Worm (Caenorhabditis elegans) whole organism, late embryonic: Measurements from ENCODE around the gene capg-2.

Source experiments
- C38D4.7 ChIP-seq: fragments of 200-800 bp; sonication (Bioruptor generic); optimal IDR thresholded peaks from 2 replicates; lab custom pipeline; 2018; ENCODE audit warnings: mild to moderate bottlenecking, missing genetic modification characterization, moderate library complexity, missing compliant biosample characterization
- F13H6.1 ChIP-seq: sonication (generic microtip); optimal IDR thresholded peaks from 2 replicates; lab custom pipeline; 2016; ENCODE audit warnings: missing genetic modification characterization, missing compliant biosample characterization
- K02D7.2 ChIP-seq: sonication (generic microtip); optimal IDR thresholded peaks from 2 replicates; lab custom pipeline; 2017; ENCODE audit warnings: mild to moderate bottlenecking, missing genetic modification characterization, missing compliant biosample characterization
- T23F11.4 ChIP-seq: fragments of 200-800 bp; sonication (Bioruptor generic); optimal IDR thresholded peaks from 2 replicates; lab custom pipeline; 2018; ENCODE audit warnings: mild to moderate bottlenecking, missing genetic modification characterization, missing compliant biosample characterization
- ceh-18 ChIP-seq: sonication (generic microtip); optimal IDR thresholded peaks from 2 replicates; lab custom pipeline; 2016; ENCODE audit warnings: missing genetic modification characterization, missing compliant biosample characterization
- ceh-19 ChIP-seq: fragments of 200-800 bp; sonication (Bioruptor generic); optimal IDR thresholded peaks from 2 replicates; lab custom pipeline; 2018; ENCODE audit warnings: mild to moderate bottlenecking, missing genetic modification characterization, missing compliant biosample characterization
- ceh-2 ChIP-seq: sonication (generic microtip); optimal IDR thresholded peaks from 2 replicates; lab custom pipeline; 2016; ENCODE audit warnings: missing genotype, missing genetic modification characterization, missing compliant biosample characterization
- ceh-31 ChIP-seq: sonication (generic microtip); optimal IDR thresholded peaks from 2 replicates; lab custom pipeline; 2016; ENCODE audit warnings: missing genetic modification characterization, missing compliant biosample characterization
- ceh-48 ChIP-seq: sonication (generic microtip); optimal IDR thresholded peaks from 2 replicates; lab custom pipeline; 2016; ENCODE audit warnings: missing genetic modification characterization, inconsistent platforms, missing compliant biosample characterization
- ceh-9 ChIP-seq: sonication (generic microtip); optimal IDR thresholded peaks from 2 replicates; lab custom pipeline; 2016; ENCODE audit warnings: mild to moderate bottlenecking, missing genetic modification characterization, inconsistent platforms, missing compliant biosample characterization
- dmd-4 ChIP-seq: sonication (generic microtip); optimal IDR thresholded peaks from 2 replicates; lab custom pipeline; 2016; ENCODE audit warnings: borderline replicate concordance, missing genetic modification characterization, missing compliant biosample characterization
- elt-2 ChIP-seq: sonication (generic microtip); optimal IDR thresholded peaks from 2 replicates; lab custom pipeline; 2016; ENCODE audit warnings: missing genetic modification reagents, missing genetic modification characterization, missing compliant biosample characterization
- ets-4 ChIP-seq: sonication (generic microtip); optimal IDR thresholded peaks from 2 replicates; lab custom pipeline; 2016; ENCODE audit warnings: missing genetic modification characterization, missing compliant biosample characterization
- fax-1 ChIP-seq: sonication (generic microtip); optimal IDR thresholded peaks from 2 replicates; lab custom pipeline; 2016; ENCODE audit warnings: missing genotype, missing genetic modification characterization, missing compliant biosample characterization
- fkh-10 ChIP-seq: fragments of 150-350 bp; optimal IDR thresholded peaks from 2 replicates; lab custom pipeline; 2014; ENCODE audit warnings: missing biosample characterization, missing genetic modification reagents, missing genetic modification characterization
- gmeb-2 ChIP-seq: sonication (generic microtip); optimal IDR thresholded peaks from 2 replicates; lab custom pipeline; 2016; ENCODE audit warnings: missing genetic modification characterization, inconsistent platforms, missing compliant biosample characterization
- hlh-15 ChIP-seq: sonication (generic microtip); optimal IDR thresholded peaks from 2 replicates; lab custom pipeline; 2016; ENCODE audit warnings: missing genetic modification characterization, missing compliant biosample characterization
- hlh-30 ChIP-seq: sonication (generic microtip); optimal IDR thresholded peaks from 2 replicates; lab custom pipeline; 2017; ENCODE audit warnings: antibody characterized with exemption, missing genetic modification characterization, missing compliant biosample characterization; ENCODE audit not compliant: insufficient read depth
- hlh-6 ChIP-seq: sonication (generic microtip); optimal IDR thresholded peaks from 2 replicates; lab custom pipeline; 2016; ENCODE audit warnings: missing genotype, missing genetic modification characterization, missing compliant biosample characterization
- hlh-8 ChIP-seq: sonication (generic microtip); optimal IDR thresholded peaks from 2 replicates; lab custom pipeline; 2016; ENCODE audit warnings: missing genotype, missing genetic modification characterization, missing compliant biosample characterization
- lim-6 ChIP-seq: sonication (generic microtip); optimal IDR thresholded peaks from 2 replicates; lab custom pipeline; 2016; ENCODE audit warnings: missing genetic modification characterization, missing compliant biosample characterization
- lin-11 ChIP-seq: fragments of 200-800 bp; sonication (Bioruptor generic); optimal IDR thresholded peaks from 2 replicates; lab custom pipeline; 2018; ENCODE audit warnings: mild to moderate bottlenecking, missing genetic modification characterization, missing compliant biosample characterization
- nfya-1 ChIP-seq: sonication (generic microtip); optimal IDR thresholded peaks from 2 replicates; lab custom pipeline; 2017; ENCODE audit warnings: missing genetic modification characterization, mild to moderate bottlenecking, missing compliant biosample characterization, antibody characterized with exemption, moderate library complexity
- nhr-11 ChIP-seq: fragments of 150-350 bp; optimal IDR thresholded peaks from 2 replicates; lab custom pipeline; 2014; ENCODE audit warnings: missing biosample characterization, missing genetic modification characterization
- nhr-232 ChIP-seq: sonication (generic microtip); optimal IDR thresholded peaks from 2 replicates; lab custom pipeline; 2016; ENCODE audit warnings: missing genetic modification characterization, missing compliant biosample characterization
- pag-3 ChIP-seq: sonication (generic microtip); optimal IDR thresholded peaks from 2 replicates; lab custom pipeline; 2016; ENCODE audit warnings: missing compliant biosample characterization, missing genetic modification characterization, borderline replicate concordance
- pha-2 ChIP-seq: sonication (generic microtip); optimal IDR thresholded peaks from 2 replicates; lab custom pipeline; 2017; ENCODE audit warnings: mild to moderate bottlenecking, missing genetic modification characterization, missing compliant biosample characterization
- pha-4 ChIP-seq: fragments of 150-350 bp; optimal IDR thresholded peaks from 2 replicates; lab custom pipeline; 2018; ENCODE audit warnings: missing biosample characterization, missing genetic modification reagents, missing genetic modification characterization
- pros-1 ChIP-seq: fragments of 150-350 bp; optimal IDR thresholded peaks from 2 replicates; lab custom pipeline; 2014; ENCODE audit warnings: missing biosample characterization, missing genetic modification reagents, missing genetic modification characterization
- ref-2 ChIP-seq: sonication (generic microtip); optimal IDR thresholded peaks from 2 replicates; lab custom pipeline; 2016; ENCODE audit warnings: missing genetic modification characterization, missing compliant biosample characterization
- rnt-1 ChIP-seq: sonication (generic microtip); optimal IDR thresholded peaks from 2 replicates; lab custom pipeline; 2016; ENCODE audit warnings: missing genetic modification characterization, missing compliant biosample characterization
- sdc-2 ChIP-seq: sonication (generic microtip); optimal IDR thresholded peaks from 2 replicates; lab custom pipeline; 2016; ENCODE audit warnings: missing genotype, missing genetic modification characterization, missing compliant biosample characterization
- sox-2 ChIP-seq: fragments of 200-800 bp; sonication (Bioruptor generic); IDR thresholded peaks from 2 replicates; pipeline ENCODE4 v1.3.6; 2022; ENCODE audit warnings: missing genetic modification reagents, missing genetic modification characterization, missing compliant biosample characterization
- sox-4 ChIP-seq: sonication (generic microtip); optimal IDR thresholded peaks from 2 replicates; lab custom pipeline; 2017; ENCODE audit warnings: mild to moderate bottlenecking, missing genetic modification characterization, inconsistent platforms, missing compliant biosample characterization
- syd-9 ChIP-seq: sonication (generic microtip); optimal IDR thresholded peaks from 2 replicates; lab custom pipeline; 2016; ENCODE audit warnings: mild to moderate bottlenecking, missing genetic modification characterization, moderate library complexity, missing compliant biosample characterization
- tbx-2 ChIP-seq: sonication (generic microtip); optimal IDR thresholded peaks from 2 replicates; lab custom pipeline; 2016; ENCODE audit warnings: missing genetic modification characterization, missing compliant biosample characterization
- unc-3 ChIP-seq, 2 experiments: fragments of 200-800 bp in 1 of 2; sonication (Bioruptor generic) in 1 of 2; sonication (generic microtip) in 1 of 2; conservative IDR thresholded peaks in 1 of 2; optimal IDR thresholded peaks in 1 of 2; 2 replicates each; pipeline versions ENCODE4 v1.3.6 to Lab custom; 2016 to 2022; ENCODE audit warnings: missing compliant biosample characterization in 2 of 2, missing genetic modification characterization in 2 of 2, missing genetic modification reagents in 1 of 2
- unc-55 ChIP-seq: sonication (generic microtip); optimal IDR thresholded peaks from 2 replicates; lab custom pipeline; 2017; ENCODE audit warnings: missing biosample characterization, missing genetic modification reagents, missing genetic modification characterization
- ztf-16 ChIP-seq: sonication (generic microtip); optimal IDR thresholded peaks from 2 replicates; lab custom pipeline; 2017; ENCODE audit warnings: missing genetic modification characterization, missing compliant biosample characterization

The capg-2 gene

DNA sequence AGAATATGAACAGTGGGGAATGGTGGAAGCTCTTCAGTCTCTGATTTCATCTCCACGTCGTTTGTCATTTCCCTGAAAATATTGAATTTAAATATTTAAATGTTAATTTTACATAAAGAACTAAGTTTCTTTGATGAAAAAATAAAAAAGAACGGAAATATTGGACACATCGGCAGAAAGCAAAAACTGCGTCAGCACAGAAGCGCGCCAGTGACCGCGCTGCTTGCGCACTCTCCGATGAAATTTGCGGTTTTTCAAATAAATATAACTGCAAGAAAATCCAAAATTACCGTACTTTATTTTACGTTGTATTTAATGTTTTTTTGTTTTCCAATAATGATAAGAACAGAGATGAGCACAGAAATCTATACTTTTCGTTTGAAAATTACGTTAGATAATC lies 19.9 kb downstream of the capg-2 start, which contains the start of the genes srpa-68 and srh-16 (continued):
- TF ChIP-seq K02D7.2 (tag; lab: Kevin White, UChicago) (peak; percentile 42), hlh-30 (tag; lab: Kevin White, UChicago) (no peak), ceh-2 (tag; lab: Kevin White, UChicago) (peak; percentile 54), nhr-11 (tag; lab: Kevin White, UChicago) (no peak), gmeb-2 (tag; lab: Kevin White, UChicago) (peak; percentile 47), ceh-48 (tag; lab: Kevin White, UChicago) (peak; percentile 62), unc-55 (GFP tag; lab: Kevin White, UChicago) (peak; percentile 15), sox-2 (no peak), hlh-8 (tag; lab: Kevin White, UChicago) (no peak), sox-4 (tag; lab: Kevin White, UChicago) (peak; percentile 45), F13H6.1 (tag; lab: Kevin White, UChicago) (no peak), tbx-2 (peak; percentile 65), nhr-232 (tag; lab: Kevin White, UChicago) (no peak), fkh-10 (GFP tag; lab: Kevin White, UChicago) (no peak), lin-11 (tag; lab: Kevin White, UChicago) (peak; percentile 43), pha-2 (tag; lab: Kevin White, UChicago) (peak; percentile 65), ceh-9 (tag; lab: Kevin White, UChicago) (no peak), hlh-15 (tag; lab: Kevin White, UChicago) (peak; percentile 64), ztf-16 (tag; lab: Kevin White, UChicago) (peak; percentile 28), dmd-4 (tag; lab: Kevin White, UChicago) (no peak), fax-1 (no peak), ref-2 (tag; lab: Kevin White, UChicago) (no peak), ceh-31 (tag; lab: Kevin White, UChicago) (peak; percentile 42), rnt-1 (tag; lab: Kevin White, UChicago) (peak; percentile 79), unc-3 (GFP tag; conservative IDR thresholded peaks at IDR 0.05; lab: Robert Waterston, UW) (peak; percentile 54; the same call in 1 of the 2 replicates), unc-3 (tag; optimal IDR thresholded peaks at IDR 0.05; lab: Kevin White, UChicago) (peak; percentile 8), nfya-1 (peak; percentile 76), pag-3 (tag; lab: Kevin White, UChicago) (no peak)

DNA sequence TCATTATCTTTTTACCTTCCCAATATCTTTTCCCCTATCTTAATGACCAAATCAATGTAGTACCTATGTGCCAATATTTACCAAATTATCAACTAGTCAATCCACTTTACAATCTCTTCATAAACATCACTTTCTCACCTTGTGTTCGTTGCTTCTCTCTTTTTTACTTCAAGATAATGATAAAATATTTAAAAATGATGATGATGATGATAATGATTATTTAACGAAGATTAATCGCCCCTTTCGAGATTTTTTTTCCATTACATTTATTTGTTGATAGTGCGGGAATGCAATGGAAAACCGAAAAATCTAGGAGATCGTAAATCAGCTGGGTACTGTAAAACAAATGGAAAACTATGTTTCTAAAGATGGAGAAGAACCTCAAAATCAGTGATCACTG lies 22.4 kb downstream of the capg-2 start:
- no peak for TF ChIP-seq lim-6 (tag; lab: Kevin White, UChicago)
- TF ChIP-seq tbx-2: no peak
- TF ChIP-seq elt-2: peak; percentile 21

DNA sequence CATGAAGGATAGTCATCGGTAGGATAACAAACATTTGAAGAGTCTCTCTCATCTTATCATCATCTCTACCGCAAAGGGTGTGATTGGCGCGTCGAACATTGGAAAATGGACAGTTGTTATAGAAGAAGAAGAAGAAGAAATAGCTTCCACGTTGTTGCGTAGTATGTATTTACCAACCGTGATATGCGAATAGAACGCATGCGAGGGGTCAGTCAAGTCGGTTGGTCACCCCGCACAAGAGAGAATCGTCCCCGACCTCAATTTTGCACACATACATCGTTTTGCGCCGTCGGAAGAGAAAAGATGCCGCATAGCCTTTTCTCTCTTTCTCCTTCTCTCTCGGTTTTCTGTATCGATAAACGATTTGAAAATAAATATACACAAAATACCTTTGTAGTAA lies 23.3 kb downstream of the capg-2 start:
- no peak for TF ChIP-seq T23F11.4 (GFP tag; lab: Kevin White, UChicago)
- TF ChIP-seq hlh-6 (tag; lab: Kevin White, UChicago): no peak
- TF ChIP-seq nfya-1: peak; percentile 12
- no peak for TF ChIP-seq ceh-31 (tag; lab: Kevin White, UChicago)
- no peak for TF ChIP-seq pha-4 (tag; lab: Kevin White, UChicago)
- no peak for TF ChIP-seq C38D4.7 (GFP tag; lab: Kevin White, UChicago)
- no peak for TF ChIP-seq nhr-232 (tag; lab: Kevin White, UChicago)
- no peak for TF ChIP-seq ets-4 (tag; lab: Kevin White, UChicago)
- TF ChIP-seq sdc-2: no peak
- no peak for TF ChIP-seq pros-1 (tag; lab: Kevin White, UChicago)
- TF ChIP-seq elt-2: peak; percentile 15
- TF ChIP-seq ref-2 (tag; lab: Kevin White, UChicago): no peak
- no peak for TF ChIP-seq ztf-16 (tag; lab: Kevin White, UChicago)
- TF ChIP-seq syd-9: no peak
- TF ChIP-seq ceh-18: no peak
- TF ChIP-seq ceh-19 (GFP tag; lab: Kevin White, UChicago): no peak
- TF ChIP-seq, all 69 proteins: peak for 2
